Worm (Caenorhabditis elegans) whole organism, L1 larva: ENCODE results near the gene tbx-11.

Experiments used
- C04F5.9 ChIP-seq: sonication (generic microtip); optimal IDR thresholded peaks from 2 replicates; lab custom pipeline; 2016; ENCODE audit warnings: missing genetic modification characterization, missing compliant biosample characterization
- C16A3.4 ChIP-seq: fragments of 150-350 bp; optimal IDR thresholded peaks from 2 replicates; lab custom pipeline; 2014; ENCODE audit warnings: missing biosample characterization, missing genetic modification characterization
- F16B12.6 ChIP-seq: fragments of 150-350 bp; optimal IDR thresholded peaks from 2 replicates; lab custom pipeline; 2014; ENCODE audit warnings: missing biosample characterization, missing genetic modification characterization
- aha-1 ChIP-seq: fragments of 150-350 bp; optimal IDR thresholded peaks from 2 replicates; lab custom pipeline; 2014; ENCODE audit warnings: missing biosample characterization, missing genetic modification characterization
- alr-1 ChIP-seq: fragments of 200-800 bp; sonication (Bioruptor generic); optimal IDR thresholded peaks from 2 replicates; lab custom pipeline; 2018; ENCODE audit warnings: borderline replicate concordance, mild to moderate bottlenecking, missing genetic modification characterization, missing compliant biosample characterization
- ama-1 ChIP-seq: fragments of 150-350 bp; optimal IDR thresholded peaks from 2 replicates; lab custom pipeline; 2014
- ceh-8 ChIP-seq: fragments of 200-800 bp; sonication (Bioruptor generic); optimal IDR thresholded peaks from 2 replicates; lab custom pipeline; 2018; ENCODE audit warnings: mild to moderate bottlenecking, missing genetic modification characterization, moderate library complexity, missing compliant biosample characterization
- ceh-82 ChIP-seq, 3 experiments: fragments of 150-350 bp in 1 of 3; sonication (generic microtip) in 2 of 3; optimal IDR thresholded peaks; 2 replicates each; lab custom pipeline; 2014 to 2017; ENCODE audit warnings: missing biosample characterization in 3 of 3, missing genetic modification characterization in 3 of 3
- dpl-1 ChIP-seq, 3 experiments: fragments of 150-350 bp in 2 of 3; sonication (generic microtip) in 1 of 3; optimal IDR thresholded peaks; 2 replicates each; lab custom pipeline; 2014 to 2017; ENCODE audit warnings: missing biosample characterization in 3 of 3, missing genetic modification characterization in 3 of 3, missing genetic modification reagents in 3 of 3
- dsc-1 ChIP-seq: sonication (generic microtip); optimal IDR thresholded peaks from 2 replicates; lab custom pipeline; 2016; ENCODE audit warnings: mild to moderate bottlenecking, missing genetic modification characterization, missing compliant biosample characterization
- efl-1 ChIP-seq, 4 experiments: fragments of 150-350 bp; optimal IDR thresholded peaks in 3 of 4; peaks in 1 of 4; 1 replicate in 1 of 4; 2 replicates in 3 of 4; lab custom pipeline; 2014; ENCODE audit warnings: missing biosample characterization in 2 of 4, missing genetic modification characterization in 2 of 4, missing genetic modification reagents in 2 of 4
- elt-2 ChIP-seq: sonication (generic microtip); optimal IDR thresholded peaks from 2 replicates; lab custom pipeline; 2016; ENCODE audit warnings: missing genetic modification characterization, mild to moderate bottlenecking, inconsistent platforms, missing compliant biosample characterization, missing genetic modification reagents
- fkh-10 ChIP-seq: sonication (generic microtip); optimal IDR thresholded peaks from 2 replicates; lab custom pipeline; 2017; ENCODE audit warnings: missing biosample characterization, missing genetic modification reagents, missing genetic modification characterization
- fkh-4 ChIP-seq: sonication (generic microtip); optimal IDR thresholded peaks from 2 replicates; lab custom pipeline; 2016; ENCODE audit warnings: missing compliant biosample characterization, missing genetic modification characterization, borderline replicate concordance
- fkh-8 ChIP-seq: sonication (generic microtip); optimal IDR thresholded peaks from 2 replicates; lab custom pipeline; 2016; ENCODE audit warnings: mild to moderate bottlenecking, missing genetic modification characterization, missing compliant biosample characterization
- isw-1 ChIP-seq: fragments of 200-800 bp; sonication (Bioruptor generic); IDR thresholded peaks from 2 replicates; pipeline ENCODE4 v1.3.6; 2022; ENCODE audit warnings: missing genetic modification characterization, missing compliant biosample characterization
- jun-1 ChIP-seq: fragments of 150-350 bp; optimal IDR thresholded peaks from 2 replicates; lab custom pipeline; 2014; ENCODE audit warnings: missing biosample characterization, missing genetic modification reagents, missing genetic modification characterization
- lin-14 ChIP-seq: fragments of 200-800 bp; sonication (Bioruptor generic); optimal IDR thresholded peaks from 2 replicates; lab custom pipeline; 2018; ENCODE audit warnings: mild to moderate bottlenecking, missing genetic modification characterization, moderate library complexity, missing compliant biosample characterization
- lin-15B ChIP-seq: fragments of 150-350 bp; sonication (generic microtip); optimal IDR thresholded peaks from 3 replicates; lab custom pipeline; 2014; ENCODE audit warnings: missing biosample characterization, missing genetic modification characterization
- lin-35 ChIP-seq, 2 experiments: fragments of 150-350 bp; optimal IDR thresholded peaks; 2 replicates each; lab custom pipeline; 2014; ENCODE audit warnings: missing biosample characterization in 2 of 2, missing genetic modification characterization in 2 of 2, missing genetic modification reagents in 2 of 2
- lsy-2 ChIP-seq, 2 experiments: fragments of 150-350 bp; optimal IDR thresholded peaks; 2 replicates each; lab custom pipeline; 2014; ENCODE audit warnings: missing biosample characterization in 2 of 2, missing genetic modification characterization in 2 of 2
- mab-9 ChIP-seq: fragments of 200-800 bp; sonication (Bioruptor generic); IDR thresholded peaks from 2 replicates; pipeline ENCODE4 v1.3.6; 2022; ENCODE audit warnings: missing genetic modification reagents, missing genetic modification characterization, missing compliant biosample characterization
- nhr-12 ChIP-seq: sonication (generic microtip); optimal IDR thresholded peaks from 2 replicates; lab custom pipeline; 2017; ENCODE audit warnings: missing biosample characterization, missing genetic modification characterization
- nhr-19 ChIP-seq: fragments of 200-800 bp; sonication (Bioruptor generic); conservative IDR thresholded peaks from 2 replicates; pipeline ENCODE4 v1.3.6; 2022; ENCODE audit warnings: missing genetic modification characterization, missing compliant biosample characterization
- nhr-20 ChIP-seq: sonication (generic microtip); optimal IDR thresholded peaks from 2 replicates; lab custom pipeline; 2016; ENCODE audit warnings: mild to moderate bottlenecking, missing genetic modification characterization, missing compliant biosample characterization
- nhr-47 ChIP-seq: sonication (generic microtip); optimal IDR thresholded peaks from 2 replicates; lab custom pipeline; 2016; ENCODE audit warnings: mild to moderate bottlenecking, missing genetic modification characterization, moderate library complexity, missing compliant biosample characterization
- nhr-71 ChIP-seq: sonication (generic microtip); optimal IDR thresholded peaks from 2 replicates; lab custom pipeline; 2016; ENCODE audit warnings: mild to moderate bottlenecking, missing genetic modification characterization, moderate library complexity, missing compliant biosample characterization
- nhr-76 ChIP-seq: sonication (generic microtip); optimal IDR thresholded peaks from 2 replicates; lab custom pipeline; 2017; ENCODE audit warnings: missing biosample characterization, missing genetic modification characterization
- pax-3 ChIP-seq: fragments of 200-800 bp; sonication (Bioruptor generic); optimal IDR thresholded peaks from 2 replicates; lab custom pipeline; 2018; ENCODE audit warnings: mild to moderate bottlenecking, missing genetic modification characterization, moderate library complexity, missing compliant biosample characterization
- pqm-1 ChIP-seq: sonication (generic microtip); optimal IDR thresholded peaks from 3 replicates; lab custom pipeline; 2017; ENCODE audit warnings: missing biosample characterization, missing genetic modification characterization
- skn-1 ChIP-seq: fragments of 150-350 bp; optimal IDR thresholded peaks from 2 replicates; lab custom pipeline; 2014; ENCODE audit warnings: missing biosample characterization, missing genetic modification characterization
- snu-23 ChIP-seq: sonication (generic microtip); optimal IDR thresholded peaks from 2 replicates; lab custom pipeline; 2016; ENCODE audit warnings: missing genetic modification characterization, missing compliant biosample characterization
- swsn-7 ChIP-seq: sonication (generic microtip); optimal IDR thresholded peaks from 2 replicates; lab custom pipeline; 2016; ENCODE audit warnings: missing genetic modification characterization, missing compliant biosample characterization
- tbx-2 ChIP-seq: sonication (generic microtip); optimal IDR thresholded peaks from 2 replicates; lab custom pipeline; 2016; ENCODE audit warnings: missing genetic modification characterization, missing compliant biosample characterization
- unc-130 ChIP-seq: fragments of 150-350 bp; optimal IDR thresholded peaks from 2 replicates; lab custom pipeline; 2017; ENCODE audit warnings: missing biosample characterization, missing genetic modification characterization, inconsistent platforms
- unc-86 ChIP-seq: sonication (generic microtip); optimal IDR thresholded peaks from 2 replicates; lab custom pipeline; 2016; ENCODE audit warnings: missing genetic modification characterization, missing compliant biosample characterization
- unc-98 ChIP-seq: fragments of 200-800 bp; sonication (Bioruptor generic); IDR thresholded peaks from 2 replicates; pipeline ENCODE4 v1.3.6; 2022; ENCODE audit warnings: missing genetic modification characterization, missing compliant biosample characterization
- xbp-1 ChIP-seq: sonication (generic microtip); optimal IDR thresholded peaks from 2 replicates; lab custom pipeline; 2016; ENCODE audit warnings: missing genetic modification characterization, missing compliant biosample characterization
- ztf-11 ChIP-seq, 2 experiments: sonication (generic microtip); optimal IDR thresholded peaks; 2 replicates each; lab custom pipeline; 2016 to 2017; ENCODE audit warnings: missing genetic modification characterization in 2 of 2, missing biosample characterization in 1 of 2, missing compliant biosample characterization in 1 of 2

tbx-11 gene

DNA sequence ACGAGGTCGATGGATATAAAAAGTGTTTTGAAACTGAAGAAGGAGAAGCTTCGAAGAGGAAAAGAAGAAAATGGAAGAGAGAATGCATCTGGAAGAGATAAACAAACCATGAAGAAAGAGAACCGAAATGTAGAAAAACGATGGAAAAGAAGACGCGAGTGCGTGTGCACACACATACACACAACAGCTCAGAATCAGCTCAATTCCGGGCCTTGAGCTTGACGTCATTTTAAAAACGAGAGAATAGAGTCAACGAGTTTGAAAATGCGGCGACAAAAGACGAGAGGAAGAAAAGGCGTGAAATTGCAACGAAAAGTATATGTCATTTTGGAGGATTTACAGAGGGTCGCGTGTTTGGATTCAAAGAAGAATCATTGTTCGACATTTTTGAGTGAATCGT lies 47.2 kb downstream of the tbx-11 start:
- TF ChIP-seq xbp-1 (tag; lab: Kevin White, UChicago) (peak; percentile 32), fkh-4 (no peak), nhr-20 (tag; lab: Kevin White, UChicago) (no peak), ceh-82 (tag; optimal IDR thresholded peaks at IDR 0.05; lab: Kevin White, UChicago) (peak in 2 of 3 experiments; percentile 14 to 43), dsc-1 (tag; lab: Kevin White, UChicago) (peak; percentile 77), unc-98 (no peak), ama-1 (lab: Kevin White, UChicago) (no peak), lin-15B (tag; lab: Kevin White, UChicago) (no peak), jun-1 (tag; lab: Kevin White, UChicago) (no peak), nhr-47 (tag; lab: Kevin White, UChicago) (peak; percentile 17), lsy-2 (tag; optimal IDR thresholded peaks at IDR 0.05; lab: Kevin White, UChicago) (peak; percentile 20 to 62), skn-1 (tag; lab: Kevin White, UChicago) (no peak), elt-2 (tag; lab: Kevin White, UChicago) (no peak), lin-35 (GFP tag; optimal IDR thresholded peaks at IDR 0.05; lab: Kevin White, UChicago) (peak in 1 of 2 experiments; percentile 35), F16B12.6 (tag; lab: Kevin White, UChicago) (no peak), swsn-7 (tag; lab: Kevin White, UChicago) (peak; percentile 23), tbx-2 (tag; lab: Kevin White, UChicago) (no peak), pqm-1 (tag; lab: Kevin White, UChicago) (no peak), fkh-10 (GFP tag; lab: Kevin White, UChicago) (peak; percentile 15), alr-1 (no peak), isw-1 (GFP tag; lab: Robert Waterston, UW) (0 out of 2 replicates have a peak, but pooled peaks have one; percentile 7), C04F5.9 (tag; lab: Kevin White, UChicago) (no peak), nhr-76 (tag; lab: Kevin White, UChicago) (no peak), unc-130 (tag; lab: Kevin White, UChicago) (no peak), nhr-71 (tag; lab: Kevin White, UChicago) (peak; percentile 52), snu-23 (GFP tag; lab: Kevin White, UChicago) (peak; percentile 25), nhr-12 (tag; lab: Kevin White, UChicago) (no peak), aha-1 (tag; lab: Kevin White, UChicago) (no peak), fkh-8 (tag; lab: Kevin White, UChicago) (peak; percentile 74), pax-3 (tag; lab: Kevin White, UChicago) (peak; percentile 44), ztf-11 (tag; optimal IDR thresholded peaks at IDR 0.05; lab: Kevin White, UChicago) (no peak), efl-1 (optimal IDR thresholded peaks at IDR 0.05; lab: Kevin White, UChicago) (peak in 1 of 2 experiments; percentile 20), efl-1 (GFP tag; optimal IDR thresholded peaks at IDR 0.05 in 1 of 2; lab: Kevin White, UChicago) (no peak), lin-14 (GFP tag; lab: Kevin White, UChicago) (peak; percentile 80), C16A3.4 (no peak), nhr-19 (GFP tag; lab: Robert Waterston, UW) (0 out of 2 replicates have a peak, but pooled peaks have one; percentile 2)

DNA sequence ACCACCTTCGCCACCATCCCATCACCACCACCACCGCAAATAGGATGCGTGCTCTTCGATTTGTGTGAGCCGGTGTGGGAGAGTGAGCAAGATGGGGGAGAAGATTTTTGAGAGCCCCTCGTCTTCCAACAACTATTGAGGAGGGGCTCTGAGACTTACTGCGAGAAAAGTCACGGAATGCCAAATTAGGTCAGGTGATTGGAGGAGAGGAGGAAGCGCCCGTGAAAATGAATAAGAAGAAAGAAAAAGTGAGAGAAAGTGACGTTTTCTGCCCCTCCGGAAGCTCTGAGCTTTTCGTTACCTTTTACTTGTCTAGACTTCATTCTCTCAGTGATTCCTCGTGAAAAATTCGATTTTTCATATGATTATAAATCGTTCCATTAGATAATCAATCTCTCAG lies 48.1 kb downstream of the tbx-11 start:
- TF ChIP-seq lin-14 (GFP tag; lab: Kevin White, UChicago) (peak; percentile 55), dpl-1 (GFP tag; optimal IDR thresholded peaks at IDR 0.05; lab: Kevin White, UChicago) (no peak), ceh-8 (GFP tag; lab: Kevin White, UChicago) (peak; percentile 37), unc-86 (peak; percentile 67), mab-9 (0 out of 2 replicates have a peak, but pooled peaks have one; percentile 7), ceh-82 (tag; optimal IDR thresholded peaks at IDR 0.05; lab: Kevin White, UChicago) (no peak), fkh-8 (tag; lab: Kevin White, UChicago) (peak; percentile 36)
